Fruit fly (Drosophila melanogaster) ovary, adult (tissue): ENCODE measurements around the gene Sec10.

Source experiments
- CG17801 ChIP-seq: fragments of 200-800 bp; optimal IDR thresholded peaks from 2 replicates; lab custom pipeline; 2019; ENCODE audit warnings: missing biosample characterization, mild to moderate bottlenecking, missing genetic modification characterization, moderate library complexity; ENCODE audit not compliant: partially characterized antibody

Gene Sec10

dm6 chr3R:24106879-24107441 lies 27.7 kb upstream of the Sec10 start, which contains the start of gene CG10694:
CG10694 (plus strand) TSS chr3R:24107391.
- TF ChIP-seq CG17801 (GFP tag; lab: Kevin White, UChicago) = no peak

dm6 chr3R:24108902-24109389 lies 25.7 kb upstream of the Sec10 start, which contains the start of the genes eIF4EHP and CG18428:
eIF4EHP (minus strand) TSS chr3R:24108960.
CG18428 (plus strand) TSS chr3R:24109336.
- peak; percentile 100 for TF ChIP-seq CG17801 (GFP tag; lab: Kevin White, UChicago)

- peak; percentile 74 for TF ChIP-seq CG17801 (GFP tag; lab: Kevin White, UChicago)
These were observed 22.1 kb upstream of the Sec10 start, which contains the start of gene CG13605 for dm6 chr3R:24112320-24113069. CG13605 (minus strand) TSS chr3R:24112389.

DNA sequence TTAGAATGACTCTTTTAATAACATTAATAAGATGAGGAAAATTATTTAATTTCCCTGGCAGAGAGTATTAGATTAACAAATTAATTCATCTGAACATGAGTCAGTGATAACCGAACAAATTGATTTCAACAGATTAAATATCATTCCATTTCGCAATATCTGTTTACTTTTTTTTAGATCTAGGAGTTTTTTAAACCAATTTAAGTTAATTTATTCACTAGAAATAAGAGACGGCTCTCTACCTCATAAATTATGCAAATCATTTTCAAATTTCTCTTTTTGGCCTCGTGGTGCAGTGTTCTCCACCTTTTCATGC lies 21.6 kb upstream of the Sec10 start, which contains the start of gene Root:
Root (plus strand) TSS at position 217 of the 316 bp plus-strand sequence.
- TF ChIP-seq CG17801 (GFP tag; lab: Kevin White, UChicago) = no peak

dm6 chr3R:24116180-24116579 lies 18.5 kb upstream of the Sec10 start, which contains the start of gene CG13607:
CG13607 (minus strand) TSS chr3R:24116322.
- no peak for TF ChIP-seq CG17801 (GFP tag; lab: Kevin White, UChicago)

- TF ChIP-seq CG17801 (GFP tag; lab: Kevin White, UChicago) = no peak
These were observed 17.7 kb upstream of the Sec10 start for dm6 chr3R:24116972-24117371.

dm6 chr3R:24121669-24122068 lies 13.0 kb upstream of the Sec10 start:
- no peak for TF ChIP-seq CG17801 (GFP tag; lab: Kevin White, UChicago)

DNA sequence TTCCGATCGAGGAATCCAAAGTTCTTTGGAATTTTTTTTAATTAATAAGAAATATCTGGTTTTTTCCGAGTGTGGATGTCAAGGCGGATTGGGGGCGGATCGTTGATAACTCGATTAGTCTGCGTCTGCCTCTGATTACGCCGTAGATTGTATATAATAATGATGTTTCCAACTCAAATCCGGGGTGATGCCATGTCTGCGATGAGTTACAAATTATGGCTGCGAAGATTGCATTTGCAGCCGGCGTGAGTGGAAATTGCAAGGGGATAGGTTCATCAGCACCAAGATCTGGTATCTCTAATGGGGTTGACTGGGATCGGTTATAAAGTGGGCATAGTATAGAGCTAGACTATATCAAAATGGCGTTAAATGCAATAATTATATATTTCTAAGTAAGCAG lies 12.3 kb upstream of the Sec10 start:
- no peak for TF ChIP-seq CG17801 (GFP tag; lab: Kevin White, UChicago)

DNA sequence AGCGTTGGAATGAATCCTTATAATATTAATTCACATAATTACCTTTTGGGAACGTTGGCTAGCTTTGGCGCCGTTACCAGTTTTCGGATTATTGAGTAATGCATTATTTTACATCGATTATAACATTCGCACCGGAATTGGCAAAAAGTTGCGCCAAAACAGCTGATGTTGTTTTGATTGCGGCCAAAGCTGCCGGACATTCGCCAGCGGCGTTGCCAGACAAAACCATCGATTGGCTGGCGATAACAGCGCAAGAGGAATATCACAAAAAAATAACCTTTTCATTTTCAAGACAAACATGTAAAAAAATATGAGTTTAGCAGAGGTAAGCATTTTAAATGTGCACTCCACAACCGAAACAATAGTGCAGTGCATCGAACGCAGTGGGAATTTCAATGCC lies 4.6 kb upstream of the Sec10 start, which contains the start of the genes GatB and Tsc1:
GatB (minus strand) TSS at position 176 of the 400 bp plus-strand sequence.
Tsc1 (plus strand) TSS at position 228 of the 400 bp plus-strand sequence.
- TF ChIP-seq CG17801 (GFP tag; lab: Kevin White, UChicago) = peak; percentile 41

DNA sequence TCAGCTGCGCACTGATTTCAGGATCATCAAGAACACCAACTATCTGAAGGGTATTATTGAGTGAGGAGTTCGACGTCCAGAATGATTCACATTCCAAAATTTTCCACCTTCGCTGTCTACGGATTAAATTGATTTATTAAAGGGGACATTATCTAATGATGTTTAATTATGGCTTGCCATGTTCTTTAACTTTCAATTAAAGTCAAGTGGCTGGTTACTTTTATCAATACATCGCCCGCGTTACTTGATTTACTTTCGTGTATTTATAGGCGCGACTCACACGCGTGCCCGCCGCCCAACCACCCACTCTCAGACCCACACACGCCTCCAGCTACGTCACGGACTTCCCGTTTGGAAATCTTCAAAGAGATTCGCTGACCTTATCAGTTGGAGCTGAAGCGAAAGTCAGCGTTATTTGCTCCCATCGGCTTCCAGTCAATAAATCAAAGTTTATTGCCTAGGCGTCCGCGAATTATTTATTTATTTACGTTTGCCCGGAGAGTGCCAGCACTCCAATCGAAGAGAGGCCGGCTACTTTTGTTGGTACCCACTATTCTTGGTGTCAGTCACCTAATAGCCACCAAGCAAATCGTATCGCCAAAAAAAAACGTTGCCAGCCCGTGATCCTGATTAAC lies 2.8 kb downstream of the Sec10 start, which contains the start of gene Npc2f:
Npc2f (plus strand) TSS at position 585 of the 635 bp plus-strand sequence.
- TF ChIP-seq CG17801 (GFP tag; lab: Kevin White, UChicago) = no peak

- TF ChIP-seq CG17801 (GFP tag; lab: Kevin White, UChicago) = no peak
These were observed 4.1 kb downstream of the Sec10 start for dm6 chr3R:24138478-24139455.

DNA sequence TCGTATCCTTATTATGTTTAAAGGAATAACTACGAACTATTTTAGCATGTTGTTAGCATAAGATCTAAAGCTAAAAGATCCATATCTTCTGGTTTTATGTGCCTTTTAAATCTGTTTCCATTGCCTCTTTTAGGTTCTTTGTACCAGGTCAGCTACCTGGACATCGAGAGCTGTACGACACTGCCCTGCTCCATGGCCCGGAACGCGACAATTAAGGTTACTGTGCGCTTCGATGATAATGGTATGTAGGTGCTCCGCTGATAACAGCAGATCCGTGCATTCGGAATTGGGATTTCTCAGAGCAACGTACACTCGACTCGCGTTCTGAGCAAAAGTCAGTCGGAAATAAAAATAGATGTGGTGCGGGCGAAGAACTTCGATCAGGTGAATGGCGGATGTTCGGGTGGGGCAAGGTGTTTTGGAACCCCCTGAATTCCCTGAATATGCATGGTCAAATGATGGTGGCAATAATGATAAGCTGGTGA lies 5.1 kb downstream of the Sec10 start:
- no peak for TF ChIP-seq CG17801 (GFP tag; lab: Kevin White, UChicago)

DNA sequence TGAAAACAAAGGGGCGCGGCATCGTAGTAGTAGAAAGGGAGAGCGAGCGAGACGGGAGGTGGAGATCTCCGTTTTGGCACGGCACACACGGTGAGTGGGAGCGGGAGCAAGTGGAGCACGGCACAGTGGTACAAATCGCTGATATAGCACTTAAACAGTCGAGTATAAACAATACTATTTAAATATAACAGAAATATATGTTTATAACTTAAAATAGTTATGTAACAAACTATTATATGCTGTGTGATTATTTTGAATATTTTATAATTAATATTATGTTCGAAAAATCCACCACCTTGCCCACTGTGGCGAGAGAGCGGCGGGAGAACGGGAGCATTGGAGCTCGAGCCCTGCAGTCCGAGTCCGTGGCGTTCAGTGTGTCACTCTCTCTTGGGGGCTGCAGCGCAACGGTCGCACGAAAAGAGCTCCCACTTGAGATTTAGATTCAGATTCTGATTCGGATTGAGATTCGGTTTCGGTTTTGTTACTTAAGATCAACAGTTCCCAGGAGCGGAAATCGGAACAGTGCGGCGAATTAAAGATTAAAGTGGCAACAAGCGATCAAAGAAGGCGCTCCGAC lies 6.5 kb downstream of the Sec10 start, which contains the start of gene Kal1:
Kal1 (plus strand) TSS at position 383 of the 580 bp plus-strand sequence.
- peak; percentile 97 for TF ChIP-seq CG17801 (GFP tag; lab: Kevin White, UChicago)
